Fruit fly (Drosophila melanogaster) whole organism, embryonic: ENCODE measurements around the gene ens.

Experiments
- Bdp1 ChIP-seq: fragments of 200-800 bp; sonication (Bioruptor generic); optimal IDR thresholded peaks from 3 replicates; lab custom pipeline; 2016; ENCODE audit warnings: missing biosample characterization, missing genetic modification characterization
- Blimp-1 ChIP-seq: fragments of 200-800 bp; sonication (Bioruptor generic); optimal IDR thresholded peaks from 3 replicates; lab custom pipeline; 2018; ENCODE audit warnings: missing biosample characterization, missing genetic modification characterization, mild to moderate bottlenecking, moderate library complexity, missing genetic modification reagents
- C15 ChIP-seq: fragments of 200-800 bp; sonication (Bioruptor generic); IDR thresholded peaks from 3 replicates; pipeline ENCODE4 v1.3.6; 2022; ENCODE audit warnings: missing biosample characterization, missing genetic modification characterization
- CG10654 ChIP-seq: fragments of 200-800 bp; sonication (Bioruptor generic); optimal IDR thresholded peaks from 2 replicates; lab custom pipeline; 2016; ENCODE audit warnings: missing biosample characterization, missing genetic modification characterization
- CG12104 ChIP-seq: fragments of 200-800 bp; sonication (Bioruptor generic); optimal IDR thresholded peaks from 3 replicates; lab custom pipeline; 2016; ENCODE audit warnings: missing biosample characterization, missing genetic modification characterization
- CG15479 ChIP-seq: fragments of 200-800 bp; sonication (Bioruptor generic); optimal IDR thresholded peaks from 3 replicates; lab custom pipeline; 2019; ENCODE audit warnings: missing biosample characterization, mild to moderate bottlenecking, missing genetic modification characterization, moderate library complexity
- CG2129 ChIP-seq: fragments of 200-800 bp; sonication (Bioruptor generic); IDR thresholded peaks from 2 replicates; pipeline ENCODE4 v1.3.6; 2022; ENCODE audit warnings: missing biosample characterization, missing genetic modification characterization; ENCODE audit not compliant: partially characterized antibody
- CG2712 ChIP-seq: fragments of 200-800 bp; optimal IDR thresholded peaks from 3 replicates; lab custom pipeline; 2019; ENCODE audit warnings: missing biosample characterization, mild to moderate bottlenecking, missing genetic modification characterization, moderate library complexity
- CG31388 ChIP-seq: fragments of 200-800 bp; sonication (Bioruptor generic); optimal IDR thresholded peaks from 2 replicates; lab custom pipeline; 2016; ENCODE audit warnings: missing biosample characterization, missing genetic modification characterization
- CG3281 ChIP-seq: fragments of 200-800 bp; sonication (Bioruptor generic); optimal IDR thresholded peaks from 3 replicates; lab custom pipeline; 2017; ENCODE audit warnings: missing biosample characterization, mild to moderate bottlenecking, missing genetic modification characterization
- CG34376 ChIP-seq: fragments of 200-800 bp; sonication (Bioruptor generic); optimal IDR thresholded peaks from 2 replicates; lab custom pipeline; 2018; ENCODE audit warnings: missing biosample characterization, mild to moderate bottlenecking, missing genetic modification characterization
- CG43689 ChIP-seq: fragments of 200-800 bp; sonication (Bioruptor generic); IDR thresholded peaks from 2 replicates; pipeline ENCODE4 v1.3.6; 2022; ENCODE audit warnings: missing biosample characterization, missing genetic modification characterization
- CG4730 ChIP-seq: fragments of 200-800 bp; sonication (Bioruptor generic); IDR thresholded peaks from 2 replicates; pipeline ENCODE4 v1.3.6; 2022; ENCODE audit warnings: missing biosample characterization, missing genetic modification characterization
- CG7839 ChIP-seq: fragments of 200-800 bp; sonication (Bioruptor generic); optimal IDR thresholded peaks from 3 replicates; lab custom pipeline; 2018; ENCODE audit warnings: missing biosample characterization, mild to moderate bottlenecking, missing genetic modification characterization, moderate library complexity
- CG9437 ChIP-seq: fragments of 200-800 bp; sonication (Bioruptor generic); optimal IDR thresholded peaks from 2 replicates; lab custom pipeline; 2018; ENCODE audit warnings: missing biosample characterization, mild to moderate bottlenecking, missing genetic modification characterization
- D19A ChIP-seq: fragments of 200-800 bp; optimal IDR thresholded peaks from 3 replicates; lab custom pipeline; 2019; ENCODE audit warnings: missing biosample characterization, mild to moderate bottlenecking, missing genetic modification characterization, moderate library complexity
- Deaf1 ChIP-seq: fragments of 200-800 bp; optimal IDR thresholded peaks from 3 replicates; lab custom pipeline; 2019; ENCODE audit warnings: missing biosample characterization, mild to moderate bottlenecking, missing genetic modification characterization, moderate library complexity
- Elba2 ChIP-seq: fragments of 200-800 bp; sonication (Bioruptor generic); optimal IDR thresholded peaks from 3 replicates; lab custom pipeline; 2016; ENCODE audit warnings: missing biosample characterization, missing genetic modification characterization
- HLH4C ChIP-seq: fragments of 200-800 bp; sonication (Bioruptor generic); IDR thresholded peaks from 3 replicates; pipeline ENCODE4 v1.3.6; 2022; ENCODE audit warnings: missing biosample characterization, missing genetic modification characterization; ENCODE audit not compliant: partially characterized antibody
- Jarid2 ChIP-seq: fragments of 200-800 bp; sonication (Bioruptor generic); optimal IDR thresholded peaks from 3 replicates; lab custom pipeline; 2017; ENCODE audit warnings: mild to moderate bottlenecking, missing biosample characterization, missing genetic modification reagents, missing genetic modification characterization
- Kr ChIP-seq: fragments of 200-800 bp; sonication (Bioruptor generic); optimal IDR thresholded peaks from 2 replicates; lab custom pipeline; 2017; ENCODE audit warnings: missing biosample characterization, mild to moderate bottlenecking, missing genetic modification characterization
- Med ChIP-seq: fragments of 200-800 bp; sonication (Bioruptor generic); peaks from one replicate; lab custom pipeline; 2016; ENCODE audit warnings: missing biosample characterization, missing genetic modification characterization, mild to moderate bottlenecking, inconsistent platforms, moderate library complexity
- Mes4 ChIP-seq: fragments of 200-800 bp; sonication (Bioruptor generic); optimal IDR thresholded peaks from 2 replicates; lab custom pipeline; 2016; ENCODE audit warnings: missing biosample characterization, missing genetic modification characterization
- Mrtf ChIP-seq: fragments of 200-800 bp; sonication (Bioruptor generic); IDR thresholded peaks from 3 replicates; pipeline ENCODE4 v1.3.6; 2022; ENCODE audit warnings: missing biosample characterization, missing genetic modification characterization
- Nf-YB ChIP-seq: fragments of 200-800 bp; sonication (Bioruptor generic); optimal IDR thresholded peaks from 3 replicates; lab custom pipeline; 2019; ENCODE audit warnings: missing biosample characterization, mild to moderate bottlenecking, missing genetic modification characterization, moderate library complexity
- Nf-YC ChIP-seq: fragments of 200-800 bp; optimal IDR thresholded peaks from 3 replicates; lab custom pipeline; 2019; ENCODE audit warnings: missing biosample characterization, mild to moderate bottlenecking, missing genetic modification characterization, moderate library complexity
- Opbp ChIP-seq: fragments of 200-800 bp; sonication (Bioruptor generic); IDR thresholded peaks from 3 replicates; pipeline ENCODE4 v1.3.6; 2022; ENCODE audit warnings: missing biosample characterization, missing genetic modification characterization; ENCODE audit not compliant: partially characterized antibody
- Trl ChIP-seq, 3 experiments: fragments of >200 bp in 2 of 3; fragments of 200-800 bp in 1 of 3; sonication (Bioruptor generic) in 1 of 3; optimal IDR thresholded peaks; 2 replicates in 1 of 3; 3 replicates in 2 of 3; lab custom pipeline; 2016 to 2017; ENCODE audit warnings: missing biosample characterization in 1 of 3, missing genetic modification characterization in 1 of 3
- Xbp1 ChIP-seq: fragments of 200-800 bp; sonication (Bioruptor generic); optimal IDR thresholded peaks from 3 replicates; lab custom pipeline; 2016; ENCODE audit warnings: missing biosample characterization, mild to moderate bottlenecking, missing genetic modification characterization
- aop ChIP-seq: fragments of 200-800 bp; sonication (Bioruptor generic); IDR thresholded peaks from 2 replicates; pipeline ENCODE4 v1.3.6; 2022; ENCODE audit warnings: missing biosample characterization, missing genetic modification characterization
- cad ChIP-seq: fragments of >200 bp; optimal IDR thresholded peaks from 2 replicates; lab custom pipeline; 2017; ENCODE audit warnings: missing biosample characterization, missing genetic modification characterization
- cas ChIP-seq: fragments of 200-800 bp; sonication (Bioruptor generic); IDR thresholded peaks from 2 replicates; pipeline ENCODE4 v1.3.6; 2022; ENCODE audit warnings: missing biosample characterization, missing genetic modification characterization
- ci ChIP-seq: fragments of 200-800 bp; sonication (Bioruptor generic); IDR thresholded peaks from 3 replicates; pipeline ENCODE4 v1.3.6; 2022; ENCODE audit warnings: missing biosample characterization, missing genetic modification characterization
- her ChIP-seq: fragments of 200-800 bp; sonication (Bioruptor generic); optimal IDR thresholded peaks from 2 replicates; lab custom pipeline; 2016; ENCODE audit warnings: missing biosample characterization, missing genetic modification characterization
- inv ChIP-seq: fragments of 200-800 bp; sonication (Bioruptor generic); IDR thresholded peaks from 2 replicates; pipeline ENCODE4 v1.3.6; 2022; ENCODE audit warnings: missing biosample characterization, missing genetic modification characterization; ENCODE audit not compliant: partially characterized antibody
- ken ChIP-seq: fragments of 200-800 bp; sonication (Bioruptor generic); IDR thresholded peaks from 3 replicates; pipeline ENCODE4 v1.3.6; 2022; ENCODE audit warnings: missing biosample characterization, missing genetic modification characterization
- nerfin-2 ChIP-seq: fragments of 200-800 bp; sonication (Bioruptor generic); IDR thresholded peaks from 2 replicates; pipeline ENCODE4 v1.3.6; 2022; ENCODE audit warnings: missing biosample characterization, missing genetic modification characterization; ENCODE audit not compliant: partially characterized antibody
- nmo ChIP-seq: fragments of 200-800 bp; sonication (Bioruptor generic); optimal IDR thresholded peaks from 2 replicates; lab custom pipeline; 2018; ENCODE audit warnings: missing biosample characterization, mild to moderate bottlenecking, missing genetic modification characterization, moderate library complexity
- nom ChIP-seq: fragments of 200-800 bp; sonication (Bioruptor generic); optimal IDR thresholded peaks from 2 replicates; lab custom pipeline; 2017; ENCODE audit warnings: missing biosample characterization, missing genetic modification characterization, mild to moderate bottlenecking, moderate library complexity, missing genetic modification reagents
- otp ChIP-seq: fragments of 200-800 bp; sonication (Bioruptor generic); IDR thresholded peaks from 3 replicates; pipeline ENCODE4, ENCODE4 v1.3.6; 2022; ENCODE audit warnings: missing biosample characterization, missing genetic modification characterization
- pros ChIP-seq: fragments of 200-800 bp; sonication (Bioruptor generic); optimal IDR thresholded peaks from 3 replicates; lab custom pipeline; 2019; ENCODE audit warnings: missing biosample characterization, mild to moderate bottlenecking, missing genetic modification characterization, moderate library complexity
- sc ChIP-seq, 3 experiments: fragments of >200 bp in 2 of 3; fragments of 200-800 bp in 1 of 3; sonication (Bioruptor generic) in 1 of 3; optimal IDR thresholded peaks; 2 replicates in 2 of 3; 3 replicates in 1 of 3; lab custom pipeline; 2017; ENCODE audit warnings: mild to moderate bottlenecking in 1 of 3, missing biosample characterization in 1 of 3, missing genetic modification characterization in 1 of 3, missing genetic modification reagents in 1 of 3
- sqz ChIP-seq: fragments of 200-800 bp; sonication (Bioruptor generic); optimal IDR thresholded peaks from 3 replicates; lab custom pipeline; 2018; ENCODE audit warnings: missing biosample characterization, mild to moderate bottlenecking, missing genetic modification characterization
- tll ChIP-seq, 2 experiments: fragments of 200-800 bp in 1 of 2; fragments of >200 bp in 1 of 2; sonication (Bioruptor generic) in 1 of 2; optimal IDR thresholded peaks; 2 replicates each; lab custom pipeline; 2017 to 2019; ENCODE audit warnings: missing biosample characterization in 2 of 2, missing genetic modification characterization in 2 of 2, mild to moderate bottlenecking in 1 of 2, moderate library complexity in 1 of 2
- trem ChIP-seq: fragments of 200-800 bp; optimal IDR thresholded peaks from 3 replicates; lab custom pipeline; 2019; ENCODE audit warnings: missing biosample characterization, mild to moderate bottlenecking, missing genetic modification characterization, moderate library complexity
- z ChIP-seq: fragments of 200-800 bp; sonication (Bioruptor generic); IDR thresholded peaks from 3 replicates; pipeline ENCODE4 v1.3.6; 2022; ENCODE audit warnings: missing biosample characterization, missing genetic modification characterization
- zen2 ChIP-seq: fragments of 200-800 bp; sonication (Bioruptor generic); IDR thresholded peaks from 3 replicates; pipeline ENCODE4 v1.3.6; 2022; ENCODE audit warnings: missing biosample characterization, missing genetic modification characterization; ENCODE audit not compliant: partially characterized antibody

Gene ens

DNA sequence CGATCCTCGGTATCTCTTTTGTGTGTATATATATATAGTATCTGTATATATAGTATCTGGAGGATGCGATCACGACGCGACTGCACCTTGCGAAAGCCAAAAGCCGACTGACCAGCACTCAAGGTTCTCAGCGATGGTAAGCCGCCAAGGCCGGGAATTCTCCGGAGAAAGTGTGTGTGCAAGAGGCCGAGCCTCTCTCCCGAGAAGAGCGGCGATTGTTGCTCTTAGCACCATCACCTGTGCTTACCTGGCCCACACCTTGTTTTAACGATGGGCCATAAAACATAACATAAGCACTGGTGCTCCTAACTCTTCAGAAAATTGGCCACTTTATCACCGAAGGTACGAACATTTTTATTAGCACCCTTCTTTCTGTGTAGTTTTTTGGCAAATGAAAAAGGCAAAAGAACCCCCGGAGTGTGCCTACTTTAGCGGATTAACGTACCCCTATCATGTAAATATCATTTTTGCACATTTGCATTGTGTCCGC is 33.0 kb upstream of the ens start, which contains the start of gene mas:
Gene mas, minus strand, starts transcription at position 112 of the 490 bp plus-strand sequence.
- peak in 1 of 2 experiments; percentile 40 for TF ChIP-seq tll (GFP tag; optimal IDR thresholded peaks at IDR 0.05; lab: Kevin White, UChicago)
- TF ChIP-seq C15 (GFP tag; lab: Robert Waterston, UW): no peak
- TF ChIP-seq ci (GFP tag; lab: Robert Waterston, UW): 0 out of 3 replicates have a peak, but pooled peaks have one; percentile 16
- TF ChIP-seq cas (GFP tag; lab: Robert Waterston, UW): no peak
- peak; percentile 93 for TF ChIP-seq cad (GFP tag; lab: Kevin White, UChicago)
- TF ChIP-seq CG31388 (GFP tag; lab: Kevin White, UChicago): no peak
- 0 out of 3 replicates have a peak, but pooled peaks have one; percentile 35 for TF ChIP-seq ken (GFP tag; lab: Robert Waterston, UW)
- TF ChIP-seq Trl (optimal IDR thresholded peaks at IDR 0.05; lab: Kevin White, UChicago): peak in 1 of 2 experiments; percentile 41
- no peak for TF ChIP-seq Trl (GFP tag; optimal IDR thresholded peaks at IDR 0.05; lab: Kevin White, UChicago)
- no peak for TF ChIP-seq CG4730 (GFP tag; lab: Robert Waterston, UW)
- TF ChIP-seq Blimp-1 (GFP tag; lab: Kevin White, UChicago): peak; percentile 32
- TF ChIP-seq CG12104 (GFP tag; lab: Kevin White, UChicago): no peak
- no peak for TF ChIP-seq CG10654 (GFP tag; lab: Kevin White, UChicago)
- TF ChIP-seq CG15479 (GFP tag; lab: Kevin White, UChicago): peak; percentile 57
- TF ChIP-seq Mrtf (GFP tag; lab: Robert Waterston, UW): no peak
- TF ChIP-seq CG7839 (tag; lab: Kevin White, UChicago): no peak
- TF ChIP-seq sc (optimal IDR thresholded peaks at IDR 0.05; lab: Kevin White, UChicago): no peak
- no peak for TF ChIP-seq sc (GFP tag; optimal IDR thresholded peaks at IDR 0.05; lab: Kevin White, UChicago)
- TF ChIP-seq CG2129 (GFP tag; lab: Robert Waterston, UW): no peak
- no peak for TF ChIP-seq CG9437 (GFP tag; lab: Kevin White, UChicago)
- TF ChIP-seq Med (GFP tag; lab: Kevin White, UChicago): peak; percentile 43
- no peak for TF ChIP-seq CG3281 (GFP tag; lab: Kevin White, UChicago)

DNA sequence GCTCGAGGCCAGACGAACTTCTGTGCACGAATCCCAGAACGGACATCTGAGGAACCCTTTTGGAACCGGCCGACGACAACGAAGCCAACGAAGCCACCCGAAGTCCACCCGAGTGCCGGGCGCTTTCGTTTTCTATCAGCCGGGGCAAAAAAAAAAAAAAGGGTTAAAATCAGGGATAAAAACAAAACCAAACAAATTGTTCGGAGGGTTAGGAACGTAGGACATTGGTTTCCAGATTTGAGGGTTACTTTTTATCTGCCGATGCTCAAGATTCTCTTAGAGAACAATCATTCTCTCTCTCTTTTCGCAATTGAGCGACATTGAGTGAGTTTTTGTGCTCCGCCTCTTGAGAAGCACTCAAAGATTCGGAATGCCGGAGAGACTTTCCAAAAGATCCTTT is 26.6 kb upstream of the ens start, which contains the start of gene nab:
Gene nab, minus strand, starts transcription at position 7 of the 400 bp plus-strand sequence.
- TF ChIP-seq Kr (GFP tag; lab: Kevin White, UChicago) (peak; percentile 56), nom (GFP tag; lab: Kevin White, UChicago) (peak; percentile 13), CG2712 (no peak), nmo (GFP tag; lab: Kevin White, UChicago) (no peak), otp (GFP tag; lab: Robert Waterston, UW) (no peak), HLH4C (GFP tag; lab: Robert Waterston, UW) (no peak), D19A (tag; lab: Kevin White, UChicago) (no peak), Elba2 (GFP tag; lab: Kevin White, UChicago) (no peak), Mes4 (GFP tag; lab: Kevin White, UChicago) (no peak), z (peak; percentile 95), pros (GFP tag; lab: Kevin White, UChicago) (peak; percentile 91), Trl (optimal IDR thresholded peaks at IDR 0.05; lab: Kevin White, UChicago) (peak; percentile 7 to 66), Trl (GFP tag; optimal IDR thresholded peaks at IDR 0.05; lab: Kevin White, UChicago) (no peak), Deaf1 (peak; percentile 92), trem (tag; lab: Kevin White, UChicago) (no peak), her (GFP tag; lab: Kevin White, UChicago) (no peak), sqz (GFP tag; lab: Kevin White, UChicago) (peak; percentile 25), inv (no peak), Opbp (GFP tag; lab: Robert Waterston, UW) (no peak), CG43689 (GFP tag; lab: Robert Waterston, UW) (no peak), aop (GFP tag; lab: Robert Waterston, UW) (no peak), Bdp1 (GFP tag; lab: Kevin White, UChicago) (no peak), CG34376 (GFP tag; lab: Kevin White, UChicago) (no peak), nerfin-2 (no peak), Nf-YC (tag; lab: Kevin White, UChicago) (peak; percentile 83), Xbp1 (GFP tag; lab: Kevin White, UChicago) (no peak), Nf-YB (peak; percentile 58), Blimp-1 (GFP tag; lab: Kevin White, UChicago) (peak; percentile 31), zen2 (no peak), Jarid2 (peak; percentile 0)
